Fruit fly (Drosophila melanogaster) whole organism, embryonic: Measurements from ENCODE around the gene Pex7.

Experiments
- C15 ChIP-seq: fragments of 200-800 bp; sonication (Bioruptor generic); IDR thresholded peaks from 3 replicates; pipeline ENCODE4 v1.3.6; 2022; ENCODE audit warnings: missing biosample characterization, missing genetic modification characterization
- CG10209 ChIP-seq: fragments of 200-800 bp; sonication (Bioruptor generic); optimal IDR thresholded peaks from 3 replicates; lab custom pipeline; 2017; ENCODE audit warnings: missing biosample characterization, mild to moderate bottlenecking, missing genetic modification characterization, missing genetic modification reagents
- CG10321 ChIP-seq: fragments of 200-800 bp; sonication (Bioruptor generic); IDR thresholded peaks from 2 replicates; pipeline ENCODE4 v1.3.6; 2022; ENCODE audit warnings: missing biosample characterization, missing genetic modification characterization
- CG10366 ChIP-seq: fragments of 200-800 bp; sonication (Bioruptor generic); IDR thresholded peaks from 2 replicates; pipeline ENCODE4 v1.3.6; 2022; ENCODE audit warnings: missing biosample characterization, missing genetic modification characterization
- CG13287 ChIP-seq: fragments of 200-800 bp; sonication (Bioruptor generic); IDR thresholded peaks from 2 replicates; pipeline ENCODE4 v1.3.6; 2022; ENCODE audit warnings: missing biosample characterization, missing genetic modification characterization; ENCODE audit not compliant: partially characterized antibody
- CG13894 ChIP-seq: fragments of 200-800 bp; sonication (Bioruptor generic); optimal IDR thresholded peaks from 3 replicates; lab custom pipeline; 2018; ENCODE audit warnings: missing biosample characterization, mild to moderate bottlenecking, missing genetic modification characterization, moderate library complexity
- CG15696 ChIP-seq: fragments of 200-800 bp; sonication (Bioruptor generic); optimal IDR thresholded peaks from 2 replicates; lab custom pipeline; 2019; ENCODE audit warnings: missing biosample characterization, mild to moderate bottlenecking, missing genetic modification characterization, moderate library complexity
- CG16863 ChIP-seq: fragments of 200-800 bp; sonication (Bioruptor generic); optimal IDR thresholded peaks from 3 replicates; lab custom pipeline; 2016; ENCODE audit warnings: missing biosample characterization, missing genetic modification characterization
- CG17186 ChIP-seq: fragments of 200-800 bp; sonication (Bioruptor generic); optimal IDR thresholded peaks from 3 replicates; lab custom pipeline; 2017; ENCODE audit warnings: missing biosample characterization, missing genetic modification reagents, missing genetic modification characterization
- CG17568 ChIP-seq: fragments of 200-800 bp; sonication (Bioruptor generic); optimal IDR thresholded peaks from 2 replicates; lab custom pipeline; 2018; ENCODE audit warnings: missing biosample characterization, mild to moderate bottlenecking, missing genetic modification characterization, moderate library complexity
- CG2129 ChIP-seq: fragments of 200-800 bp; sonication (Bioruptor generic); IDR thresholded peaks from 2 replicates; pipeline ENCODE4 v1.3.6; 2022; ENCODE audit warnings: missing biosample characterization, missing genetic modification characterization; ENCODE audit not compliant: partially characterized antibody
- CG2678 ChIP-seq: fragments of 200-800 bp; sonication (Bioruptor generic); optimal IDR thresholded peaks from 3 replicates; lab custom pipeline; 2019; ENCODE audit warnings: missing biosample characterization, mild to moderate bottlenecking, missing genetic modification characterization, moderate library complexity
- CG31224 ChIP-seq: fragments of 200-800 bp; sonication (Bioruptor generic); IDR thresholded peaks from 2 replicates; pipeline ENCODE4 v1.3.6; 2022; ENCODE audit warnings: missing biosample characterization, missing genetic modification characterization
- CG3281 ChIP-seq: fragments of 200-800 bp; sonication (Bioruptor generic); optimal IDR thresholded peaks from 3 replicates; lab custom pipeline; 2017; ENCODE audit warnings: missing biosample characterization, mild to moderate bottlenecking, missing genetic modification characterization
- CG34224 ChIP-seq: fragments of 200-800 bp; sonication (Bioruptor generic); IDR thresholded peaks from 3 replicates; pipeline ENCODE4 v1.3.6; 2022; ENCODE audit warnings: missing biosample characterization, missing genetic modification characterization; ENCODE audit not compliant: partially characterized antibody
- CG4328 ChIP-seq: fragments of 200-800 bp; sonication (Bioruptor generic); optimal IDR thresholded peaks from 3 replicates; lab custom pipeline; 2017; ENCODE audit warnings: missing biosample characterization, missing genetic modification reagents, missing genetic modification characterization
- CG6654 ChIP-seq: fragments of 200-800 bp; sonication (Bioruptor generic); optimal IDR thresholded peaks from 2 replicates; lab custom pipeline; 2017; ENCODE audit warnings: missing biosample characterization, mild to moderate bottlenecking, missing genetic modification characterization
- CG7556 ChIP-seq: fragments of 200-800 bp; sonication (Bioruptor generic); optimal IDR thresholded peaks from 2 replicates; lab custom pipeline; 2017; ENCODE audit warnings: missing biosample characterization, mild to moderate bottlenecking, missing genetic modification characterization
- CG8089 ChIP-seq: fragments of 200-800 bp; sonication (Bioruptor generic); optimal IDR thresholded peaks from 3 replicates; lab custom pipeline; 2016; ENCODE audit warnings: missing biosample characterization, missing genetic modification characterization
- CG8290 ChIP-seq, 3 experiments: fragments of 200-800 bp; sonication (Bioruptor generic); optimal IDR thresholded peaks; 2 replicates each; lab custom pipeline; 2016 to 2019; ENCODE audit warnings: missing biosample characterization in 3 of 3, missing genetic modification characterization in 3 of 3, mild to moderate bottlenecking in 2 of 3, moderate library complexity in 1 of 3
- CG8388 ChIP-seq: fragments of 200-800 bp; sonication (Bioruptor generic); optimal IDR thresholded peaks from 2 replicates; lab custom pipeline; 2019; ENCODE audit warnings: missing biosample characterization, mild to moderate bottlenecking, missing genetic modification characterization, moderate library complexity
- Dip2 ChIP-seq: fragments of 200-800 bp; sonication (Bioruptor generic); IDR thresholded peaks from 2 replicates; pipeline ENCODE4 v1.3.6; 2022; ENCODE audit warnings: missing biosample characterization, missing genetic modification characterization
- Dll ChIP-seq: fragments of 200-800 bp; sonication (Bioruptor generic); IDR thresholded peaks from 4 replicates; pipeline ENCODE4 v1.3.6; 2022; ENCODE audit warnings: missing biosample characterization, missing genetic modification characterization; ENCODE audit not compliant: partially characterized antibody
- Gsc ChIP-seq: fragments of 200-800 bp; sonication (Bioruptor generic); IDR thresholded peaks from 2 replicates; pipeline ENCODE4 v1.3.6; 2022; ENCODE audit warnings: missing biosample characterization, missing genetic modification characterization
- HHEX ChIP-seq: fragments of 200-800 bp; sonication (Bioruptor generic); optimal IDR thresholded peaks from 3 replicates; lab custom pipeline; 2017; ENCODE audit warnings: missing biosample characterization, mild to moderate bottlenecking, missing genetic modification characterization, missing genetic modification reagents
- HmgD ChIP-seq: fragments of 200-800 bp; sonication (Bioruptor generic); optimal IDR thresholded peaks from 3 replicates; lab custom pipeline; 2016; ENCODE audit warnings: missing biosample characterization, missing genetic modification characterization
- Hmr ChIP-seq: fragments of 200-800 bp; sonication (Bioruptor generic); optimal IDR thresholded peaks from 3 replicates; lab custom pipeline; 2017; ENCODE audit warnings: mild to moderate bottlenecking, missing biosample characterization, missing genetic modification reagents, missing genetic modification characterization
- Jarid2 ChIP-seq: fragments of 200-800 bp; sonication (Bioruptor generic); optimal IDR thresholded peaks from 3 replicates; lab custom pipeline; 2017; ENCODE audit warnings: mild to moderate bottlenecking, missing biosample characterization, missing genetic modification reagents, missing genetic modification characterization
- MTF-1 ChIP-seq: fragments of 200-800 bp; sonication (Bioruptor generic); optimal IDR thresholded peaks from 2 replicates; lab custom pipeline; 2018; ENCODE audit warnings: missing biosample characterization, mild to moderate bottlenecking, missing genetic modification characterization, borderline replicate concordance
- NfI ChIP-seq: fragments of 200-800 bp; sonication (Bioruptor generic); optimal IDR thresholded peaks from 3 replicates; lab custom pipeline; 2018; ENCODE audit warnings: missing biosample characterization, mild to moderate bottlenecking, missing genetic modification characterization, moderate library complexity
- Oaz ChIP-seq: fragments of 200-800 bp; sonication (Bioruptor generic); IDR thresholded peaks from 2 replicates; pipeline ENCODE4 v1.3.6; 2022; ENCODE audit warnings: missing biosample characterization, missing genetic modification characterization
- Oli ChIP-seq: fragments of 200-800 bp; sonication (Bioruptor generic); optimal IDR thresholded peaks from 2 replicates; lab custom pipeline; 2018; ENCODE audit warnings: missing biosample characterization, mild to moderate bottlenecking, missing genetic modification characterization, moderate library complexity
- Poxn ChIP-seq: fragments of 200-800 bp; sonication (Bioruptor generic); IDR thresholded peaks from 2 replicates; pipeline ENCODE4 v1.3.6; 2022; ENCODE audit warnings: missing biosample characterization, missing genetic modification characterization
- Ptx1 ChIP-seq: fragments of 200-800 bp; sonication (Bioruptor generic); IDR thresholded peaks from 2 replicates; pipeline ENCODE4 v1.3.6; 2022; ENCODE audit warnings: missing biosample characterization, missing genetic modification characterization
- Side ChIP-seq: fragments of 200-800 bp; sonication (Bioruptor generic); optimal IDR thresholded peaks from 2 replicates; lab custom pipeline; 2016; ENCODE audit warnings: missing biosample characterization, missing genetic modification characterization
- ara ChIP-seq: fragments of 200-800 bp; sonication (Bioruptor generic); IDR thresholded peaks from 2 replicates; pipeline ENCODE4 v1.3.6; 2022; ENCODE audit warnings: missing biosample characterization, missing genetic modification characterization
- ase ChIP-seq: fragments of 200-800 bp; sonication (Bioruptor generic); IDR thresholded peaks from 3 replicates; pipeline ENCODE4 v1.3.6; 2022; ENCODE audit warnings: missing biosample characterization, missing genetic modification characterization
- caup ChIP-seq: fragments of 200-800 bp; sonication (Bioruptor generic); optimal IDR thresholded peaks from 3 replicates; lab custom pipeline; 2017; ENCODE audit warnings: missing biosample characterization, mild to moderate bottlenecking, missing genetic modification characterization, moderate library complexity; ENCODE audit not compliant: severe bottlenecking
- croc ChIP-seq: fragments of 200-800 bp; sonication (Bioruptor generic); conservative IDR thresholded peaks from 3 replicates; pipeline ENCODE4 v1.3.6; 2022; ENCODE audit warnings: missing biosample characterization, missing genetic modification characterization
- dan ChIP-seq: fragments of 200-800 bp; sonication (Bioruptor generic); IDR thresholded peaks from 2 replicates; pipeline ENCODE4 v1.3.6; 2022; ENCODE audit warnings: missing biosample characterization, missing genetic modification characterization
- ems ChIP-seq: fragments of 200-800 bp; sonication (Bioruptor generic); optimal IDR thresholded peaks from 3 replicates; lab custom pipeline; 2016; ENCODE audit warnings: missing biosample characterization, missing genetic modification characterization
- eve ChIP-seq, 2 experiments: fragments of >200 bp; optimal IDR thresholded peaks; 2 replicates each; lab custom pipeline; 2017; ENCODE audit warnings: missing biosample characterization in 2 of 2, missing genetic modification characterization in 2 of 2
- gsb-n ChIP-seq: fragments of 200-800 bp; sonication (Bioruptor generic); optimal IDR thresholded peaks from 3 replicates; lab custom pipeline; 2018; ENCODE audit warnings: missing biosample characterization, mild to moderate bottlenecking, missing genetic modification characterization
- hth ChIP-seq: fragments of >200 bp; optimal IDR thresholded peaks from 2 replicates; lab custom pipeline; 2017; ENCODE audit warnings: inconsistent platforms
- onecut ChIP-seq: fragments of 200-800 bp; sonication (Bioruptor generic); IDR thresholded peaks from 2 replicates; pipeline ENCODE4 v1.3.6; 2022; ENCODE audit warnings: missing biosample characterization, missing genetic modification characterization
- peb ChIP-seq: fragments of 200-800 bp; sonication (Bioruptor generic); IDR thresholded peaks from 2 replicates; pipeline ENCODE4 v1.3.6; 2022; ENCODE audit warnings: missing biosample characterization, missing genetic modification characterization
- psq ChIP-seq: fragments of 200-800 bp; sonication (Bioruptor generic); optimal IDR thresholded peaks from 2 replicates; lab custom pipeline; 2017; ENCODE audit warnings: missing biosample characterization, missing genetic modification characterization
- sqz ChIP-seq: fragments of 200-800 bp; sonication (Bioruptor generic); optimal IDR thresholded peaks from 3 replicates; lab custom pipeline; 2018; ENCODE audit warnings: missing biosample characterization, mild to moderate bottlenecking, missing genetic modification characterization
- ssp ChIP-seq: fragments of 200-800 bp; sonication (Bioruptor generic); IDR thresholded peaks from 2 replicates; pipeline ENCODE4 v1.3.6; 2022; ENCODE audit warnings: missing biosample characterization, missing genetic modification characterization
- wor ChIP-seq: fragments of 200-800 bp; sonication (Bioruptor generic); IDR thresholded peaks from 2 replicates; pipeline ENCODE4 v1.3.6; 2022; ENCODE audit warnings: missing biosample characterization, missing genetic modification characterization

Gene Pex7

dm6 chr3L:8628964-8629363 is 18.0 kb upstream of the Pex7 start (continued):
- TF ChIP-seq peb (GFP tag; lab: Robert Waterston, UW): peak; percentile 47; the same call in 1 of the 2 replicates
- no peak for TF ChIP-seq CG17186
- TF ChIP-seq eve (GFP tag; optimal IDR thresholded peaks at IDR 0.05; lab: Kevin White, UChicago): no peak
- TF ChIP-seq hth: no peak
- TF ChIP-seq psq (GFP tag; lab: Kevin White, UChicago): no peak
- TF ChIP-seq Dll: no peak
- no peak for TF ChIP-seq MTF-1 (GFP tag; lab: Kevin White, UChicago)
- no peak for TF ChIP-seq CG16863 (GFP tag; lab: Kevin White, UChicago)
- TF ChIP-seq croc (GFP tag; lab: Robert Waterston, UW): peak; percentile 67; the same call in 1 of the 3 replicates
- no peak for TF ChIP-seq CG6654 (GFP tag; lab: Kevin White, UChicago)
- TF ChIP-seq CG4328 (GFP tag; lab: Kevin White, UChicago): peak; percentile 59
- TF ChIP-seq CG8388: peak; percentile 49
- TF ChIP-seq Jarid2 (GFP tag; lab: Kevin White, UChicago): peak; percentile 38
- peak; percentile 73 for TF ChIP-seq CG31224 (GFP tag; lab: Robert Waterston, UW)
- TF ChIP-seq CG7556 (GFP tag; lab: Kevin White, UChicago): peak; percentile 38
- TF ChIP-seq CG13894 (tag; lab: Kevin White, UChicago): no peak
- peak; percentile 61 for TF ChIP-seq HHEX (GFP tag; lab: Kevin White, UChicago)
- TF ChIP-seq ssp (GFP tag; lab: Robert Waterston, UW): peak; percentile 71
- TF ChIP-seq Oli (tag; lab: Kevin White, UChicago): peak; percentile 55
- no peak for TF ChIP-seq Hmr (GFP tag; lab: Kevin White, UChicago)
- no peak for TF ChIP-seq sqz (GFP tag; lab: Kevin White, UChicago)
- no peak for TF ChIP-seq C15 (GFP tag; lab: Robert Waterston, UW)
- no peak for TF ChIP-seq ems (GFP tag; lab: Kevin White, UChicago)
- TF ChIP-seq CG34224 (GFP tag; lab: Robert Waterston, UW): no peak
- no peak for TF ChIP-seq CG17568
- peak; percentile 79 for TF ChIP-seq Ptx1
- TF ChIP-seq CG10366 (GFP tag; lab: Robert Waterston, UW): peak; percentile 41
- TF ChIP-seq gsb-n (tag; lab: Kevin White, UChicago): peak; percentile 51
- TF ChIP-seq CG15696 (tag; lab: Kevin White, UChicago): peak; percentile 61
- TF ChIP-seq Poxn: no peak
- TF ChIP-seq onecut (GFP tag; lab: Robert Waterston, UW): peak; percentile 57
- TF ChIP-seq dan (GFP tag; lab: Robert Waterston, UW): no peak
- TF ChIP-seq CG3281 (GFP tag; lab: Kevin White, UChicago): peak; percentile 55
- peak; percentile 78; the same call in 1 of the 2 replicates for TF ChIP-seq ara
- TF ChIP-seq ase (GFP tag; lab: Robert Waterston, UW): peak; percentile 72
- no peak for TF ChIP-seq CG13287
- TF ChIP-seq CG10209 (GFP tag; lab: Kevin White, UChicago): peak; percentile 31
- TF ChIP-seq HmgD (GFP tag; lab: Kevin White, UChicago): no peak
- TF ChIP-seq Dip2 (GFP tag; lab: Robert Waterston, UW): no peak
- no peak for TF ChIP-seq CG8089 (GFP tag; lab: Kevin White, UChicago)
- no peak for TF ChIP-seq Gsc (GFP tag; lab: Robert Waterston, UW)
- TF ChIP-seq CG2129 (GFP tag; lab: Robert Waterston, UW): no peak
- no peak for TF ChIP-seq CG8290 (GFP tag; optimal IDR thresholded peaks at IDR 0.05; lab: Kevin White, UChicago)
- no peak for TF ChIP-seq CG8290 (tag; optimal IDR thresholded peaks at IDR 0.05; lab: Kevin White, UChicago)
- TF ChIP-seq NfI (GFP tag; lab: Kevin White, UChicago): peak; percentile 8
- TF ChIP-seq CG10321 (GFP tag; lab: Robert Waterston, UW): no peak
- peak; percentile 83 for TF ChIP-seq CG2678 (tag; lab: Kevin White, UChicago)
- no peak for TF ChIP-seq Side (GFP tag; lab: Kevin White, UChicago)
- TF ChIP-seq wor (GFP tag; lab: Robert Waterston, UW): peak; percentile 31; the same call in 1 of the 2 replicates
- TF ChIP-seq Oaz (GFP tag; lab: Robert Waterston, UW): no peak; the same call in 1 of the 2 replicates
- peak; percentile 66 for TF ChIP-seq caup
